Worm (Caenorhabditis elegans): ENCODE results near the gene Y37E11AM.2.

DNA sequence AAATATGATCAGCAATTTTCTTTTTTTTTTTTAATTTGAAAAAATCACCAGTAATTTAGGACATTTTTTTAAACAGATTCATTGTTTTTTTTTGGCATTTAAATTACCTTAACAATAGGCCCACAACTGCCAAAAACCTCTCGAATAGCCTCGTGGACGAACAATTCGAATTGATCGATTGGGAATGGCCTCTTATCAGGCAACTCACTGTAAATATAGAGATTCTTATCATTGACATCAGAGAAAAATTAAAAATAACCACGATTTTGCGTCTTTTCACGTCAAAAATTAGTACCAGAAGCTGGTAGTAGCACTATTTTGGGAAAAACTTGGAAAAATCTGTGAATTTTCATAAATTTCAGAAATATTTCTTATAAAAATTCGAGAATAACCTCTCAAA lies 3.3 kb downstream of the Y37E11AM.2 start:
- TF ChIP-seq ama-1 (optimal IDR thresholded peaks at IDR 0.05), result no peak
- no peak for TF ChIP-seq hmg-4 (GFP tag; optimal IDR thresholded peaks at IDR 0.05)
- no peak for TF ChIP-seq tbx-11 (GFP tag; IDR thresholded peaks at IDR 0.05)
- no peak for TF ChIP-seq ceh-13 (GFP tag; optimal IDR thresholded peaks at IDR 0.05)
- no peak for TF ChIP-seq hmbx-1 (tag; optimal IDR thresholded peaks at IDR 0.05)
- TF ChIP-seq aly-1 (tag; optimal IDR thresholded peaks at IDR 0.05), result no peak
- no peak for TF ChIP-seq scrt-1 (GFP tag; IDR thresholded peaks at IDR 0.05)
- TF ChIP-seq flt-1 (GFP tag; IDR thresholded peaks at IDR 0.05), result no peak
- TF ChIP-seq ceh-36 (tag; optimal IDR thresholded peaks at IDR 0.05), result no peak
- no peak for TF ChIP-seq pes-1 (GFP tag; IDR thresholded peaks at IDR 0.05)
- no peak for TF ChIP-seq tra-4 (tag; optimal IDR thresholded peaks at IDR 0.05)
- TF ChIP-seq ets-7 (tag; optimal IDR thresholded peaks at IDR 0.05), result no peak
- no peak for TF ChIP-seq sea-1 (GFP tag; conservative IDR thresholded peaks at IDR 0.05)

All from whole organism, early embryonic.